Fruit fly (Drosophila melanogaster) whole organism, adult: ENCODE measurements around the gene mRpL32.

Source experiments
- CG14711 ChIP-seq: fragments of 200-800 bp; sonication (Bioruptor generic); optimal IDR thresholded peaks from 2 replicates; lab custom pipeline; 2018; ENCODE audit warnings: missing biosample characterization, mild to moderate bottlenecking, missing genetic modification characterization, moderate library complexity
- CG1620 ChIP-seq: fragments of 200-800 bp; sonication (Bioruptor generic); optimal IDR thresholded peaks from 2 replicates; lab custom pipeline; 2016; ENCODE audit warnings: missing biosample characterization, missing genetic modification characterization
- CG7045 ChIP-seq: fragments of 200-800 bp; sonication (Bioruptor generic); optimal IDR thresholded peaks from 2 replicates; lab custom pipeline; 2017; ENCODE audit warnings: missing biosample characterization, mild to moderate bottlenecking, missing genetic modification characterization
- cic ChIP-seq: fragments of 200-800 bp; sonication (Bioruptor generic); optimal IDR thresholded peaks from 2 replicates; lab custom pipeline; 2017; ENCODE audit warnings: missing biosample characterization, mild to moderate bottlenecking, missing genetic modification characterization, moderate library complexity
- cnc ChIP-seq, 2 experiments: fragments of >200 bp; optimal IDR thresholded peaks; 2 replicates each; lab custom pipeline; 2017
- pad ChIP-seq: fragments of 200-800 bp; sonication (Bioruptor generic); optimal IDR thresholded peaks from 3 replicates; lab custom pipeline; 2017; ENCODE audit warnings: missing biosample characterization, missing genetic modification characterization, mild to moderate bottlenecking, moderate library complexity, missing genetic modification reagents

dm6 chr3R:31215830-31216229 lies 36.8 kb upstream of the mRpL32 start, which contains the start of gene CG15561:
- TF ChIP-seq CG1620 (GFP tag; lab: Kevin White, UChicago) (peak; percentile 23), cnc (optimal IDR thresholded peaks at IDR 0.05; lab: Kevin White, UChicago) (no peak), cic (peak; percentile 28), CG7045 (no peak), pad (GFP tag; lab: Kevin White, UChicago) (peak; percentile 39), CG14711 (tag; lab: Kevin White, UChicago) (peak; percentile 34)
